Fruit fly (Drosophila melanogaster): Measurements from ENCODE around the gene CG7065.

- TF ChIP-seq kay (GFP tag; ENCODE audit: borderline replicate concordance) (no peak), CG1620 (GFP tag; optimal IDR thresholded peaks at IDR 0.05) (no peak), Hr96 (GFP tag; optimal IDR thresholded peaks at IDR 0.05) (no peak), cnc (optimal IDR thresholded peaks at IDR 0.05) (no peak), pad (GFP tag; optimal IDR thresholded peaks at IDR 0.05) (no peak), toe (GFP tag; optimal IDR thresholded peaks at IDR 0.05) (no peak), tj (GFP tag; optimal IDR thresholded peaks at IDR 0.05) (no peak), CG7101 (tag; optimal IDR thresholded peaks at IDR 0.05) (no peak)
These were observed 53.0 kb downstream of the CG7065 start for dm6 chrX:9195311-9195710.
